Worm (Caenorhabditis elegans) whole organism, early embryonic: Measurements from ENCODE around the gene Y48A6B.3.

Experiments
- B0310.2 ChIP-seq: sonication (generic microtip); optimal IDR thresholded peaks from 2 replicates; lab custom pipeline; 2016; ENCODE audit warnings: mild to moderate bottlenecking, missing genetic modification characterization, missing compliant biosample characterization
- aly-1 ChIP-seq: sonication (generic microtip); optimal IDR thresholded peaks from 2 replicates; lab custom pipeline; 2016; ENCODE audit warnings: missing genetic modification characterization, missing compliant biosample characterization
- ama-1 ChIP-seq: fragments of 150-350 bp; optimal IDR thresholded peaks from 2 replicates; lab custom pipeline; 2014
- ceh-13 ChIP-seq: fragments of 200-800 bp; sonication (Bioruptor generic); optimal IDR thresholded peaks from 2 replicates; lab custom pipeline; 2018; ENCODE audit warnings: mild to moderate bottlenecking, missing genetic modification characterization, missing compliant biosample characterization
- ets-7 ChIP-seq: sonication (generic microtip); optimal IDR thresholded peaks from 2 replicates; lab custom pipeline; 2016; ENCODE audit warnings: missing genotype, missing genetic modification characterization, missing compliant biosample characterization
- flt-1 ChIP-seq: fragments of 200-800 bp; sonication (Bioruptor generic); IDR thresholded peaks from 2 replicates; pipeline ENCODE4 v1.3.6; 2022; ENCODE audit warnings: missing genetic modification characterization, missing compliant biosample characterization
- hmbx-1 ChIP-seq: sonication (generic microtip); optimal IDR thresholded peaks from 2 replicates; lab custom pipeline; 2016; ENCODE audit warnings: mild to moderate bottlenecking, missing genetic modification characterization, missing compliant biosample characterization
- hmg-4 ChIP-seq: fragments of 200-800 bp; sonication (Bioruptor generic); optimal IDR thresholded peaks from 2 replicates; lab custom pipeline; 2018; ENCODE audit warnings: mild to moderate bottlenecking, missing genetic modification characterization, missing compliant biosample characterization
- pes-1 ChIP-seq: fragments of 200-800 bp; sonication (Bioruptor generic); IDR thresholded peaks from 2 replicates; pipeline ENCODE4 v1.3.6; 2022; ENCODE audit warnings: missing genetic modification reagents, missing genetic modification characterization, missing compliant biosample characterization
- scrt-1 ChIP-seq: fragments of 200-800 bp; sonication (Bioruptor generic); IDR thresholded peaks from 2 replicates; pipeline ENCODE4 v1.3.6; 2022; ENCODE audit warnings: missing genetic modification characterization, missing compliant biosample characterization
- tbx-11 ChIP-seq: fragments of 200-800 bp; sonication (Bioruptor generic); IDR thresholded peaks from 2 replicates; pipeline ENCODE4 v1.3.6; 2022; ENCODE audit warnings: missing genetic modification characterization, missing compliant biosample characterization
- tra-4 ChIP-seq: sonication (generic microtip); optimal IDR thresholded peaks from 2 replicates; lab custom pipeline; 2017; ENCODE audit warnings: missing genetic modification characterization, missing compliant biosample characterization

ce11 chrIII:11039250-11039649 is 31.2 kb downstream of the Y48A6B.3 start:
- TF ChIP-seq pes-1 (GFP tag; lab: Robert Waterston, UW) (no peak), ceh-13 (GFP tag; lab: Kevin White, UChicago) (no peak), scrt-1 (no peak), ama-1 (lab: Kevin White, UChicago) (no peak), ets-7 (no peak), B0310.2 (tag; lab: Kevin White, UChicago) (no peak), tra-4 (tag; lab: Kevin White, UChicago) (no peak), hmbx-1 (tag; lab: Kevin White, UChicago) (no peak), flt-1 (GFP tag; lab: Robert Waterston, UW) (no peak), tbx-11 (GFP tag; lab: Robert Waterston, UW) (no peak), hmg-4 (GFP tag; lab: Kevin White, UChicago) (no peak), aly-1 (tag; lab: Kevin White, UChicago) (no peak)
